Fruit fly (Drosophila melanogaster) whole organism, wandering third instar larva: ENCODE results near the gene CG4325.

Source experiments
- Abd-B ChIP-seq: fragments of >200 bp; optimal IDR thresholded peaks from 2 replicates; lab custom pipeline; 2017; ENCODE audit warnings: missing biosample characterization, missing genetic modification characterization
- CG32264 ChIP-seq: fragments of 200-800 bp; sonication (Bioruptor generic); optimal IDR thresholded peaks from 2 replicates; lab custom pipeline; 2016; ENCODE audit warnings: missing biosample characterization, missing genetic modification characterization
- CG9705 ChIP-seq: fragments of 200-800 bp; sonication (Bioruptor generic); optimal IDR thresholded peaks from 2 replicates; lab custom pipeline; 2018; ENCODE audit warnings: missing biosample characterization, mild to moderate bottlenecking, missing genetic modification characterization
- CrebA ChIP-seq: fragments of 200-800 bp; sonication (Bioruptor generic); optimal IDR thresholded peaks from 2 replicates; lab custom pipeline; 2016; ENCODE audit warnings: missing biosample characterization, mild to moderate bottlenecking, missing genetic modification characterization, borderline replicate concordance
- Dfd ChIP-seq: fragments of >200 bp; optimal IDR thresholded peaks from 2 replicates; lab custom pipeline; 2017; ENCODE audit warnings: missing biosample characterization, missing genetic modification characterization
- Dif ChIP-seq: fragments of 200-275, 200-300 bp; sonication (Bioruptor generic); optimal IDR thresholded peaks from 2 replicates; lab custom pipeline; 2018; ENCODE audit warnings: missing biosample characterization, missing genetic modification characterization; ENCODE audit not compliant: partially characterized antibody
- GATAd ChIP-seq: sonication (Bioruptor generic); optimal IDR thresholded peaks from 2 replicates; lab custom pipeline; 2016; ENCODE audit warnings: missing biosample characterization, missing genetic modification characterization
- HLH106 ChIP-seq: fragments of 200-800 bp; optimal IDR thresholded peaks from 3 replicates; lab custom pipeline; 2019; ENCODE audit warnings: missing biosample characterization, mild to moderate bottlenecking, missing genetic modification characterization, moderate library complexity
- Hnf4 ChIP-seq: fragments of 200-800 bp; sonication (Bioruptor generic); optimal IDR thresholded peaks from 2 replicates; lab custom pipeline; 2016; ENCODE audit warnings: missing biosample characterization, mild to moderate bottlenecking, missing genetic modification characterization
- Hr83 ChIP-seq: fragments of 200-300 bp; sonication (Bioruptor generic); optimal IDR thresholded peaks from 2 replicates; lab custom pipeline; 2016; ENCODE audit warnings: missing biosample characterization, mild to moderate bottlenecking, missing genetic modification characterization, moderate library complexity; ENCODE audit not compliant: poor library complexity, severe bottlenecking
- Jra ChIP-seq: sonication (Bioruptor generic); optimal IDR thresholded peaks from 2 replicates; lab custom pipeline; 2016; ENCODE audit warnings: missing biosample characterization, missing genetic modification characterization
- Mio ChIP-seq: sonication (Bioruptor generic); optimal IDR thresholded peaks from 2 replicates; lab custom pipeline; 2016; ENCODE audit warnings: missing biosample characterization, missing genetic modification characterization
- N ChIP-seq: fragments of >200 bp; optimal IDR thresholded peaks from 2 replicates; lab custom pipeline; 2018; ENCODE audit warnings: missing biosample characterization, missing external identifiers, missing genetic modification characterization
- OdsH ChIP-seq: fragments of 200-800 bp; sonication (Bioruptor generic); optimal IDR thresholded peaks from 2 replicates; lab custom pipeline; 2016; ENCODE audit warnings: missing biosample characterization, mild to moderate bottlenecking, missing genetic modification characterization
- Rel ChIP-seq, 2 experiments: fragments of 200-800 bp; sonication (Bioruptor generic) in 1 of 2; optimal IDR thresholded peaks; 2 replicates in 1 of 2; 3 replicates in 1 of 2; lab custom pipeline; 2016 to 2019; ENCODE audit warnings: mild to moderate bottlenecking in 2 of 2, missing biosample characterization in 2 of 2, missing genetic modification characterization in 2 of 2, moderate library complexity in 1 of 2
- Sp1 ChIP-seq: fragments of 200-800 bp; sonication (Bioruptor generic); optimal IDR thresholded peaks from 3 replicates; lab custom pipeline; 2019; ENCODE audit warnings: missing biosample characterization, mild to moderate bottlenecking, missing genetic modification characterization, moderate library complexity
- Vsx2 ChIP-seq: fragments of 200-300, 225-300 bp; sonication (Bioruptor generic); optimal IDR thresholded peaks from 2 replicates; lab custom pipeline; 2018; ENCODE audit warnings: missing biosample characterization, missing genetic modification characterization; ENCODE audit not compliant: partially characterized antibody
- br ChIP-seq: fragments of 200-800 bp; sonication (Bioruptor generic); optimal IDR thresholded peaks from 2 replicates; lab custom pipeline; 2016; ENCODE audit warnings: missing biosample characterization, missing genetic modification characterization
- brk ChIP-seq: fragments of 200-800 bp; sonication (Bioruptor generic); optimal IDR thresholded peaks from 2 replicates; lab custom pipeline; 2016; ENCODE audit warnings: missing biosample characterization, mild to moderate bottlenecking, missing genetic modification characterization
- dl ChIP-seq, 2 experiments: fragments of 175-275, 200-275 bp in 1 of 2; fragments of 200-275 bp in 1 of 2; sonication (Bioruptor generic); optimal IDR thresholded peaks; lab custom pipeline; 2018; ENCODE audit warnings: mild to moderate bottlenecking in 2 of 2, missing biosample characterization in 2 of 2, missing genetic modification characterization in 2 of 2, moderate library complexity in 2 of 2; ENCODE audit not compliant: partially characterized antibody in 2 of 2, insufficient read depth in 1 of 2
- dmrt93B ChIP-seq: fragments of 200-800 bp; sonication (Bioruptor generic); optimal IDR thresholded peaks from 2 replicates; lab custom pipeline; 2018; ENCODE audit warnings: missing biosample characterization, mild to moderate bottlenecking, missing genetic modification characterization
- dsf ChIP-seq: sonication (Bioruptor generic); optimal IDR thresholded peaks from 2 replicates; lab custom pipeline; 2016; ENCODE audit warnings: missing biosample characterization, missing genetic modification characterization, borderline replicate concordance
- ey ChIP-seq: fragments of 200-800 bp; sonication (Bioruptor generic); optimal IDR thresholded peaks from 2 replicates; lab custom pipeline; 2016; ENCODE audit warnings: missing biosample characterization, missing genetic modification characterization
- foxo ChIP-seq, 2 experiments: fragments of 200-800 bp; sonication (Bioruptor generic); optimal IDR thresholded peaks; 2 replicates in 1 of 2; 3 replicates in 1 of 2; lab custom pipeline; 2016 to 2017; ENCODE audit warnings: missing biosample characterization in 2 of 2, missing genetic modification characterization in 2 of 2
- fru ChIP-seq: fragments of 200-800 bp; sonication (Bioruptor generic); optimal IDR thresholded peaks from 3 replicates; lab custom pipeline; 2016; ENCODE audit warnings: missing biosample characterization, mild to moderate bottlenecking, missing genetic modification characterization
- h ChIP-seq: fragments of 200-800 bp; sonication (Bioruptor generic); optimal IDR thresholded peaks from 3 replicates; lab custom pipeline; 2016; ENCODE audit warnings: missing biosample characterization, mild to moderate bottlenecking, missing genetic modification characterization
- jim ChIP-seq: fragments of 175-275, 200-325 bp; sonication (Bioruptor generic); optimal IDR thresholded peaks from 2 replicates; lab custom pipeline; 2016; ENCODE audit warnings: missing biosample characterization, mild to moderate bottlenecking, missing genetic modification characterization
- lola ChIP-seq: fragments of >200 bp; optimal IDR thresholded peaks from 2 replicates; lab custom pipeline; 2017; ENCODE audit warnings: missing biosample characterization, missing genetic modification characterization
- pan ChIP-seq: fragments of >200 bp; optimal IDR thresholded peaks from 2 replicates; lab custom pipeline; 2017
- psq ChIP-seq: fragments of 200-800 bp; sonication (Bioruptor generic); optimal IDR thresholded peaks from 3 replicates; lab custom pipeline; 2017; ENCODE audit warnings: missing biosample characterization, mild to moderate bottlenecking, missing genetic modification characterization, moderate library complexity
- rgr ChIP-seq: fragments of 200-800 bp; sonication (Bioruptor generic); optimal IDR thresholded peaks from 3 replicates; lab custom pipeline; 2016; ENCODE audit warnings: missing biosample characterization, mild to moderate bottlenecking, missing genetic modification characterization
- sage ChIP-seq: fragments of 200-800 bp; sonication (Bioruptor generic); optimal IDR thresholded peaks from 2 replicates; lab custom pipeline; 2016; ENCODE audit warnings: missing biosample characterization, mild to moderate bottlenecking, missing genetic modification characterization
- sv ChIP-seq: fragments of 200-800 bp; sonication (Bioruptor generic); optimal IDR thresholded peaks from 3 replicates; lab custom pipeline; 2016; ENCODE audit warnings: missing biosample characterization, missing genetic modification characterization
- tai ChIP-seq: sonication (Bioruptor generic); optimal IDR thresholded peaks from 2 replicates; lab custom pipeline; 2016; ENCODE audit warnings: missing biosample characterization, missing genetic modification characterization
- usp ChIP-seq: fragments of >200 bp; optimal IDR thresholded peaks from 2 replicates; lab custom pipeline; 2017; ENCODE audit warnings: missing biosample characterization, missing genetic modification characterization
- woc ChIP-seq: sonication (Bioruptor generic); optimal IDR thresholded peaks from 2 replicates; lab custom pipeline; 2016; ENCODE audit warnings: missing biosample characterization, mild to moderate bottlenecking, missing genetic modification characterization

CG4325 gene

dm6 chrX:2083678-2084162, 40.1 kb upstream of the CG4325 start:
- TF ChIP-seq CG9705 (GFP tag; lab: Kevin White, UChicago) = no peak
- peak; percentile 91 for TF ChIP-seq jim (GFP tag; lab: Kevin White, UChicago)
- TF ChIP-seq Vsx2 (GFP tag; lab: Kevin White, UChicago) = no peak
- TF ChIP-seq N (GFP tag; lab: Kevin White, UChicago) = no peak
- no peak for TF ChIP-seq GATAd (GFP tag; lab: Kevin White, UChicago)
- no peak for TF ChIP-seq Dfd (GFP tag; lab: Kevin White, UChicago)
- TF ChIP-seq OdsH (GFP tag; lab: Kevin White, UChicago) = peak; percentile 92
- TF ChIP-seq dl (GFP tag; optimal IDR thresholded peaks at IDR 0.05; lab: Kevin White, UChicago; ENCODE audit: insufficient read depth in 1 of 2, partially characterized antibody in 2 of 2) = peak; percentile 94 to 98
- peak; percentile 92 for TF ChIP-seq rgr (GFP tag; lab: Kevin White, UChicago)
- peak; percentile 80 for TF ChIP-seq Hr83
- TF ChIP-seq woc (GFP tag; lab: Kevin White, UChicago) = peak; percentile 96
- peak; percentile 78 for TF ChIP-seq CG32264 (GFP tag; lab: Kevin White, UChicago)
- TF ChIP-seq Dif = peak; percentile 99
- peak; percentile 94 for TF ChIP-seq br (GFP tag; lab: Kevin White, UChicago)
- peak; percentile 95 for TF ChIP-seq h (GFP tag; lab: Kevin White, UChicago)
- TF ChIP-seq pan (lab: Kevin White, UChicago) = peak; percentile 81
- peak; percentile 82 for TF ChIP-seq psq
- TF ChIP-seq fru = peak; percentile 93
- peak; percentile 1 for TF ChIP-seq dsf (GFP tag; lab: Kevin White, UChicago)
- peak; percentile 76 for TF ChIP-seq dmrt93B (GFP tag; lab: Kevin White, UChicago)
- TF ChIP-seq foxo (GFP tag; optimal IDR thresholded peaks at IDR 0.05; lab: Kevin White, UChicago) = peak; percentile 59 to 91
- TF ChIP-seq sv (GFP tag; lab: Kevin White, UChicago) = peak; percentile 30
- peak; percentile 79 for TF ChIP-seq Sp1
- TF ChIP-seq Abd-B (GFP tag; lab: Kevin White, UChicago) = no peak
- peak; percentile 76 for TF ChIP-seq HLH106 (tag; lab: Kevin White, UChicago)
- TF ChIP-seq Jra (GFP tag; lab: Kevin White, UChicago) = peak; percentile 52
- TF ChIP-seq brk (GFP tag; lab: Kevin White, UChicago) = no peak
- TF ChIP-seq ey = peak; percentile 96
- TF ChIP-seq lola = no peak
- no peak for TF ChIP-seq usp (GFP tag; lab: Kevin White, UChicago)
- TF ChIP-seq Mio = peak; percentile 48
- TF ChIP-seq CrebA (GFP tag; lab: Kevin White, UChicago) = no peak
- TF ChIP-seq tai (GFP tag; lab: Kevin White, UChicago) = no peak
- no peak for TF ChIP-seq sage (GFP tag; lab: Kevin White, UChicago)
- TF ChIP-seq Rel (GFP tag; optimal IDR thresholded peaks at IDR 0.05; lab: Kevin White, UChicago) = peak; percentile 49
- peak; percentile 43 for TF ChIP-seq Rel (tag; optimal IDR thresholded peaks at IDR 0.05; lab: Kevin White, UChicago)
- peak; percentile 86 for TF ChIP-seq Hnf4

- TF ChIP-seq Hnf4 (peak; percentile 92), N (GFP tag; lab: Kevin White, UChicago) (no peak), Rel (GFP tag; optimal IDR thresholded peaks at IDR 0.05; lab: Kevin White, UChicago) (peak; percentile 1), Rel (tag; optimal IDR thresholded peaks at IDR 0.05; lab: Kevin White, UChicago) (peak; percentile 58), psq (peak; percentile 71), Jra (GFP tag; lab: Kevin White, UChicago) (peak; percentile 44), sage (GFP tag; lab: Kevin White, UChicago) (no peak), foxo (GFP tag; optimal IDR thresholded peaks at IDR 0.05; lab: Kevin White, UChicago) (peak; percentile 78 to 91), rgr (GFP tag; lab: Kevin White, UChicago) (peak; percentile 94), ey (peak; percentile 94), Dif (no peak), OdsH (GFP tag; lab: Kevin White, UChicago) (peak; percentile 86), lola (no peak), tai (GFP tag; lab: Kevin White, UChicago) (no peak), Hr83 (peak; percentile 42), CG32264 (GFP tag; lab: Kevin White, UChicago) (peak; percentile 77), pan (lab: Kevin White, UChicago) (no peak), Sp1 (peak; percentile 84), Mio (peak; percentile 70), fru (peak; percentile 89), jim (GFP tag; lab: Kevin White, UChicago) (no peak), HLH106 (tag; lab: Kevin White, UChicago) (peak; percentile 92), Abd-B (GFP tag; lab: Kevin White, UChicago) (no peak), woc (GFP tag; lab: Kevin White, UChicago) (peak; percentile 59), dsf (GFP tag; lab: Kevin White, UChicago) (peak; percentile 22), br (GFP tag; lab: Kevin White, UChicago) (peak; percentile 89), CG9705 (GFP tag; lab: Kevin White, UChicago) (peak; percentile 74), sv (GFP tag; lab: Kevin White, UChicago) (peak; percentile 25), h (GFP tag; lab: Kevin White, UChicago) (peak; percentile 92), dmrt93B (GFP tag; lab: Kevin White, UChicago) (peak; percentile 82), GATAd (GFP tag; lab: Kevin White, UChicago) (no peak)
- TF ChIP-seq, all 38 proteins: peak for 21
These were observed 39.5 kb upstream of the CG4325 start for dm6 chrX:2083109-2083508.
